Worm (Caenorhabditis elegans): ENCODE measurements around the gene ZK1098.11.

DNA sequence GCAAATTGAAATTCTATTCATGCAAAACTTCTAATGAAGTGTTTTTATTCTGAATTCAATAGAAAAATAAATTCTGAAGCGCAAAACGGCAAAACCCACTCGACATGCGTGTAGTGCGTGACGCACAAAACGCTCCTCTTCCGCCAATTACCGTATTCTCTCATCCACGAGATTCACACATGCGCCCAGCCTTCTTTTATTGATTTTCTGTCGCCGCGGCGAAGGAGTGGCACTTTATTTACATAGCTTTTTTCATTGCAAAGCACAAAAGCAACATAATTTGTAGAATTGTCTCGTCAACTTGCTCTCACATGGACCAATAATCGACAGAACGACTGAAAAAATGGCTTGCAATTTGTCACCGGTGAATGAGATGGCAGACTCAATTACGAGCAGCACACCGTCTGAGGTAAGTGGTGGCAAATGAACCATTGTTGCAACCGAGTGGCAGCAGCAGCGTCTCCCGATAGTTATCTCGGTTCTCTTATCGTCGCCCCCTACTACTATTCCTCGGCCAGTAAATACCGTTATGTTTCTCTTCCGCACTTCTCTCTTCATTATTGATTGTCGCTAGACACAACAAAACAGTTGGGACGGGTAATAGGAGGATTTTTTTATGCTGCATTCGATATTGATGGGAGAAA lies 10.3 kb upstream of the ZK1098.11 start, which contains the start of gene unc-16:
- TF ChIP-seq nhr-12 (tag; optimal IDR thresholded peaks at IDR 0.05) (no peak), unc-39 (tag; optimal IDR thresholded peaks at IDR 0.05) (no peak), ham-2 (GFP tag; optimal IDR thresholded peaks at IDR 0.05) (peak; percentile 22)
